Worm (Caenorhabditis elegans): ENCODE measurements around the gene ung-1.

The ung-1 gene

ce11 chrIII:12017999-12018398 lies 44.1 kb upstream of the ung-1 start:
- TF ChIP-seq ztf-4 (tag; optimal IDR thresholded peaks at IDR 0.05) (no peak), nhr-25 (tag; optimal IDR thresholded peaks at IDR 0.05) (peak; percentile 30), ama-1 (optimal IDR thresholded peaks at IDR 0.05) (peak; percentile 55)

- no peak for TF ChIP-seq sem-4 (tag; optimal IDR thresholded peaks at IDR 0.05)
- TF ChIP-seq unc-55 (GFP tag; optimal IDR thresholded peaks at IDR 0.05): no peak
- TF ChIP-seq ztf-11 (tag; optimal IDR thresholded peaks at IDR 0.05): no peak
- TF ChIP-seq alr-1 (tag; optimal IDR thresholded peaks at IDR 0.05): no peak
- no peak for TF ChIP-seq snpc-4 (tag; optimal IDR thresholded peaks at IDR 0.05)
- no peak for TF ChIP-seq mdl-1 (tag; optimal IDR thresholded peaks at IDR 0.05)
- peak; percentile 77 for TF ChIP-seq nhr-25 (tag; optimal IDR thresholded peaks at IDR 0.05)
- no peak for TF ChIP-seq F13H6.1 (tag; optimal IDR thresholded peaks at IDR 0.05)
- TF ChIP-seq nhr-129 (tag; optimal IDR thresholded peaks at IDR 0.05): peak; percentile 46
- TF ChIP-seq nhr-11 (tag; optimal IDR thresholded peaks at IDR 0.05): no peak
- no peak for TF ChIP-seq nhr-10 (tag; optimal IDR thresholded peaks at IDR 0.05)
- TF ChIP-seq nhr-12 (tag; optimal IDR thresholded peaks at IDR 0.05): no peak
- TF ChIP-seq sma-3 (GFP tag; optimal IDR thresholded peaks at IDR 0.05): peak; percentile 34
- TF ChIP-seq sma-9 (GFP tag; optimal IDR thresholded peaks at IDR 0.05): peak; percentile 15
- no peak for TF ChIP-seq sma-9 (tag; optimal IDR thresholded peaks at IDR 0.05)
- TF ChIP-seq ceh-82 (tag; optimal IDR thresholded peaks at IDR 0.05): no peak
- TF ChIP-seq elt-1 (tag; optimal IDR thresholded peaks at IDR 0.05): no peak
- TF ChIP-seq dmd-4 (tag; optimal IDR thresholded peaks at IDR 0.05): no peak
- no peak for TF ChIP-seq ZK546.5 (tag; optimal IDR thresholded peaks at IDR 0.05)
- TF ChIP-seq ztf-4 (tag; optimal IDR thresholded peaks at IDR 0.05): no peak
- TF ChIP-seq blmp-1 (tag; optimal IDR thresholded peaks at IDR 0.05; ENCODE audit: insufficient read depth): peak; percentile 17
These were observed 41.7 kb upstream of the ung-1 start for ce11 chrIII:12015611-12016010.

- TF ChIP-seq mdl-1 (tag; optimal IDR thresholded peaks at IDR 0.05) (no peak), Y55F3AM.14 (GFP tag; optimal IDR thresholded peaks at IDR 0.05) (no peak), nhr-25 (tag; optimal IDR thresholded peaks at IDR 0.05) (no peak), sma-3 (GFP tag; optimal IDR thresholded peaks at IDR 0.05) (no peak), crh-2 (tag; optimal IDR thresholded peaks at IDR 0.05) (no peak), lsy-2 (tag; optimal IDR thresholded peaks at IDR 0.05) (no peak)
These were observed 41.3 kb upstream of the ung-1 start for ce11 chrIII:12015183-12015582.

- TF ChIP-seq nhr-25 (tag; optimal IDR thresholded peaks at IDR 0.05): peak; percentile 72
- no peak for TF ChIP-seq aly-2 (tag; optimal IDR thresholded peaks at IDR 0.05)
- no peak for TF ChIP-seq lin-39 (tag; optimal IDR thresholded peaks at IDR 0.05)
- peak; percentile 52 for TF ChIP-seq sem-4 (tag; optimal IDR thresholded peaks at IDR 0.05)
- no peak for TF ChIP-seq unc-39 (tag; optimal IDR thresholded peaks at IDR 0.05)
- no peak for TF ChIP-seq fos-1 (tag; optimal IDR thresholded peaks at IDR 0.05)
- no peak for TF ChIP-seq nhr-77 (tag; optimal IDR thresholded peaks at IDR 0.05)
These were observed 40.6 kb upstream of the ung-1 start for ce11 chrIII:12014503-12014902.

- TF ChIP-seq elt-1 (tag; optimal IDR thresholded peaks at IDR 0.05): no peak
- TF ChIP-seq nhr-11 (tag; optimal IDR thresholded peaks at IDR 0.05): no peak
- no peak for TF ChIP-seq nhr-77 (tag; optimal IDR thresholded peaks at IDR 0.05)
- TF ChIP-seq lsy-2 (tag; optimal IDR thresholded peaks at IDR 0.05): no peak
- no peak for TF ChIP-seq lin-13 (GFP tag; optimal IDR thresholded peaks at IDR 0.05)
- TF ChIP-seq blmp-1 (tag; optimal IDR thresholded peaks at IDR 0.05; ENCODE audit: insufficient read depth): no peak
These were observed 39.8 kb upstream of the ung-1 start for ce11 chrIII:12013718-12014117.

- TF ChIP-seq lin-39 (tag; optimal IDR thresholded peaks at IDR 0.05) (no peak), ztf-1 (GFP tag; conservative IDR thresholded peaks at IDR 0.05) (no peak), nhr-25 (tag; optimal IDR thresholded peaks at IDR 0.05) (peak; percentile 52), unc-62 (GFP tag; optimal IDR thresholded peaks at IDR 0.05) (no peak), Y55F3AM.14 (GFP tag; optimal IDR thresholded peaks at IDR 0.05) (no peak), blmp-1 (tag; optimal IDR thresholded peaks at IDR 0.05; ENCODE audit: insufficient read depth) (no peak), nhr-23 (tag; optimal IDR thresholded peaks at IDR 0.05) (no peak), R02D3.7 (tag; optimal IDR thresholded peaks at IDR 0.05) (no peak), ztf-4 (tag; optimal IDR thresholded peaks at IDR 0.05) (no peak), zag-1 (tag; optimal IDR thresholded peaks at IDR 0.05) (no peak), sma-3 (GFP tag; optimal IDR thresholded peaks at IDR 0.05) (peak; percentile 21), sem-4 (tag; optimal IDR thresholded peaks at IDR 0.05) (peak; percentile 5), F13H6.1 (tag; optimal IDR thresholded peaks at IDR 0.05) (no peak), alr-1 (tag; optimal IDR thresholded peaks at IDR 0.05) (no peak), nhr-6 (tag; optimal IDR thresholded peaks at IDR 0.05) (no peak)
These were observed 39.2 kb upstream of the ung-1 start for ce11 chrIII:12013054-12013453.

Data from whole organism, L2 larva.